Worm (Caenorhabditis elegans): ENCODE data around the gene col-8.

The col-8 gene

DNA sequence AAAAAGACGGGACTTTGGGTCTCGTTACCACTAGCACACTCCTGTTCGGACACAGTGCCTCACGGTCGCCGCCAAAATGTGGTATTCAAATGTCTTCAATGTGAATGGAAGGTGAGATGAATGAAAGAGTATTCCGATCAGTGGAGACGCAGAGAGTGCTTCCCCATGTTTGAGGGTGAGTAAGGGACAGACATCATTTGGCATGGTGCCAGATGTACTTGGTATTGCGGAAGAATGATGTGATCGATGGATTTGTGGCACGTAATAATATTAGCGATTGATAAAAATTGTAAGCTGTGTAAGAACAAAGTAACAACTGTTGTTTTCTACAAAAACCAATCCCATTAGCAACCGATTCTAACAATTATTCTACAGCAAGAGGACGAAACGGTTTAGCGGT is 11.7 kb upstream of the col-8 start:
- TF ChIP-seq unc-39 (tag; optimal IDR thresholded peaks at IDR 0.05) (no peak), ztf-11 (tag; optimal IDR thresholded peaks at IDR 0.05) (no peak), daf-12 (tag; optimal IDR thresholded peaks at IDR 0.05) (no peak), pha-4 (tag; optimal IDR thresholded peaks at IDR 0.05) (peak; percentile 19), nhr-25 (tag; optimal IDR thresholded peaks at IDR 0.05) (peak; percentile 46), ama-1 (optimal IDR thresholded peaks at IDR 0.05) (no peak), elt-3 (tag; optimal IDR thresholded peaks at IDR 0.05) (no peak), skn-1 (tag; optimal IDR thresholded peaks at IDR 0.05) (no peak), nhr-11 (tag; optimal IDR thresholded peaks at IDR 0.05) (no peak), elt-1 (tag; optimal IDR thresholded peaks at IDR 0.05) (no peak), nhr-77 (tag; optimal IDR thresholded peaks at IDR 0.05) (no peak)

DNA sequence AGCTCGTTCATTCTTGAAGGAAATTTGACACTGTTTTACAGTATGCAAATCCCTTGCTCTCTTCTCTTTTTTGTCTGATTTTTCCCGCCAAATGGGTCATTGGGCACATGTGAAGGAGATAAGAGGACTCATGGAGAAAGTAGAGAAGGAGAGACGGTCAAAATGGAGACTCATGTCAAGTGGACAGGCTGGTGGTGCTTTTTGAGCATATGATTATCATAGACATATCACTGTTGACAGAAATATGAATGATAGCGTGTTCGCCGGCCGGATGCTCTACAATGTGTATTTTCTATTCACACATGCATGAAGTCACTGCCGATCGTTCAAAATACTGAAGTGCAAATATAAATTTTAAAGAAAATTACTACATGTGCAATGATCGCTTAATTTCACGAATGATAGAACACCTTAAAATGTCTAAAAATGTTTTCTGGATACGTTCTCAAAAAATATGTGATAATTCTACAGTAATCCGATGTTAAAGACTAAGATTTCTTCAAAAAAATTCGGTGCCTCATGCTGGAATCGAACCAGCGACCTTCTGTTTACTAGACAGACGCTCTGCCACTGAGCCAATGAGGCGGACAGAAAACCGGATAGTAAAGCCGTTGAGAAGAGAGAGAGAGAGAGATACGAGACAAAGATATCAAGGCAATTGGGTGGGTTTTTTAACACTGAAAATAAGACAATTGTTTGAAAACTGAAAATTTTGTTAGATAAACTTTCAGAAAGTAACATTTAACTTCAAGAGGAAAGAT is 9.8 kb upstream of the col-8 start:
- TF ChIP-seq hmg-11 (tag; optimal IDR thresholded peaks at IDR 0.05) (peak; percentile 50), nhr-11 (tag; optimal IDR thresholded peaks at IDR 0.05) (no peak), R02D3.7 (tag; optimal IDR thresholded peaks at IDR 0.05) (no peak), lin-15B (tag; optimal IDR thresholded peaks at IDR 0.05) (peak; percentile 9), pha-4 (tag; optimal IDR thresholded peaks at IDR 0.05) (peak; percentile 42), egl-5 (tag; optimal IDR thresholded peaks at IDR 0.05) (no peak), ceh-16 (tag; optimal IDR thresholded peaks at IDR 0.05) (no peak), egl-27 (tag; optimal IDR thresholded peaks at IDR 0.05) (peak; percentile 34), nfya-1 (tag; optimal IDR thresholded peaks at IDR 0.05; ENCODE audit: insufficient read depth) (peak; percentile 53), elt-2 (tag; optimal IDR thresholded peaks at IDR 0.05) (peak; percentile 17), snpc-4 (tag; optimal IDR thresholded peaks at IDR 0.05) (peak; percentile 94), nhr-43 (tag; optimal IDR thresholded peaks at IDR 0.05; ENCODE audit: poor library complexity, severe bottlenecking) (peak; percentile 32), ceh-9 (tag; optimal IDR thresholded peaks at IDR 0.05) (no peak)

DNA sequence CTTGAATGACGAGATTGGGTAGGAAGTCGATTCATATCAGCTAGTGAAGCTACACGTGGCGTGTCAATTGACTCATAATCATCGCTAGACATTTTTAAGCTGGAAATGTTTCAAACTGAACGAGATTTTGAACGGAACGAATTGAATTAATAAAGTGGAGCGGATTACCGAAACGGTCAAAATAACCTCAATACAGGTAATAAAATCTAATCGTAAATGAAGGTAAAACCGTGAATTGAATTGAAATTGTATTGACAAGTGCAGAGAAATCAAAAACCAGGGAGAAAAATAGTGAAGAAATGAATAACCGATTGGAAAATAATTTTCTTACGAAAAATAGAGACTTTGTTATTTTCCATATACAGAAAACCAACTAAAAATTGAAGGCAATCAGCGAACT is 8.7 kb upstream of the col-8 start, which contains the start of gene cyk-1:
Gene cyk-1, minus strand, starts transcription at position 101 of the 400 bp plus-strand sequence.
- TF ChIP-seq fkh-2 (tag; optimal IDR thresholded peaks at IDR 0.05) (no peak), nhr-12 (tag; optimal IDR thresholded peaks at IDR 0.05) (no peak), egl-27 (tag; optimal IDR thresholded peaks at IDR 0.05) (no peak), ama-1 (optimal IDR thresholded peaks at IDR 0.05) (no peak), R02D3.7 (tag; optimal IDR thresholded peaks at IDR 0.05) (no peak), nhr-23 (tag; optimal IDR thresholded peaks at IDR 0.05) (no peak), elt-3 (tag; optimal IDR thresholded peaks at IDR 0.05) (no peak), ztf-11 (tag; optimal IDR thresholded peaks at IDR 0.05) (no peak), nhr-76 (tag; optimal IDR thresholded peaks at IDR 0.05) (no peak)

DNA sequence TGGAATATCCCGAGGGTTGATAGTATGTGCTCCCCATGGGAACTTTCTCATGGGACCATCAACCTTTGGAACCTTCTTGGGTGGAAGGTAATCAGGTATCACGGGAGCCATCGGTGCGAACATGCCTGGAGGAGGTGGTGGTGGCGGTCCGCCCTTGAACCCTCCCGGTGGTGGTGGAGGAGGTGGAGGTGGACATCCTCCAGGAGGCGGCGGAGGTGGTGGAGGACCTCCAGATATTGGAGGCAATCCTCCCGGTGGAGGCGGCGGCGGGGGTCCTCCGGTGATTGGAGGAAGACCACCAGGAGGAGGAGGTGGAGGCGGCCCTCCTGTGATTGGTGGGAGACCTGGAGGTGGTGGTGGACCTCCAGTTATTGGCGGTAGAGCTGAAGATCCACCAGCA is 5.4 kb upstream of the col-8 start:
- TF ChIP-seq aly-2 (tag; optimal IDR thresholded peaks at IDR 0.05) (no peak), nhr-12 (tag; optimal IDR thresholded peaks at IDR 0.05) (no peak), egl-27 (tag; optimal IDR thresholded peaks at IDR 0.05) (no peak)

DNA sequence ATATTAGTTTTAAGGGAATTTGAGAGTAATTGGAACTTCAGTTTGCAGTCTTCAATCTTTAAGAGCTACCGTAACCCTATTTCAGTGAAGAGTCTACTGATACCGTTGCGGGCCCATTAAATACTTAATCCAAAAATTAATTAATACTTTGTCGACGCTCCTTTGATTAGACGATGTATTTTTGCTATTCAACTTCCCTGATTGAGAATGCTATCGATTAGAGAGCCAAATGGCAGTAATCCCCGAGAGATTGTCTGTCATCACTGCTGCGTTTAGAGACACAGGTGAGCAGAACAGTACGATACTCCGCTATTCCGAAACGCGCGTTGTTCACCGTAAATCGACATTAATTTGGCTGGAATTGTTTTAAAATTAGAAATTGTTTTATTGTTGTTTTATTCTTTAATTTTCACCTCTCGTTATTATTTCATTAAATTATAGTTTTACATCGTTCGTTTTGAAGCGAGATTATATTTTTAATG is 797 bp upstream of the col-8 start, which contains the start of gene rfl-1:
Gene rfl-1, plus strand, starts transcription at position 51 of the 482 bp plus-strand sequence.
- TF ChIP-seq sea-2 (GFP tag; optimal IDR thresholded peaks at IDR 0.05) (no peak), nhr-12 (tag; optimal IDR thresholded peaks at IDR 0.05) (no peak), hmg-11 (tag; optimal IDR thresholded peaks at IDR 0.05) (peak; percentile 28), egl-5 (tag; optimal IDR thresholded peaks at IDR 0.05) (peak; percentile 66), fos-1 (tag; optimal IDR thresholded peaks at IDR 0.05) (no peak), pqm-1 (tag; optimal IDR thresholded peaks at IDR 0.05) (peak; percentile 32), nhr-237 (tag; optimal IDR thresholded peaks at IDR 0.05) (no peak), lin-15B (tag; optimal IDR thresholded peaks at IDR 0.05) (peak; percentile 80), unc-62 (GFP tag; optimal IDR thresholded peaks at IDR 0.05) (no peak), ZK546.5 (tag; optimal IDR thresholded peaks at IDR 0.05) (no peak), nhr-25 (tag; optimal IDR thresholded peaks at IDR 0.05) (peak; percentile 23), ceh-28 (tag; optimal IDR thresholded peaks at IDR 0.05) (peak; percentile 44), elt-2 (tag; optimal IDR thresholded peaks at IDR 0.05) (peak; percentile 12), R02D3.7 (tag; optimal IDR thresholded peaks at IDR 0.05) (peak; percentile 94), fkh-2 (tag; optimal IDR thresholded peaks at IDR 0.05) (no peak), pha-4 (tag; optimal IDR thresholded peaks at IDR 0.05) (peak; percentile 78), jun-1 (tag; optimal IDR thresholded peaks at IDR 0.05) (no peak), nfya-1 (tag; optimal IDR thresholded peaks at IDR 0.05; ENCODE audit: insufficient read depth) (peak; percentile 68), eor-1 (tag; optimal IDR thresholded peaks at IDR 0.05) (no peak), ceh-16 (tag; optimal IDR thresholded peaks at IDR 0.05) (no peak), skn-1 (tag; optimal IDR thresholded peaks at IDR 0.05) (peak; percentile 70), unc-39 (tag; optimal IDR thresholded peaks at IDR 0.05) (no peak), aly-2 (tag; optimal IDR thresholded peaks at IDR 0.05) (no peak), daf-12 (tag; optimal IDR thresholded peaks at IDR 0.05) (no peak), lin-39 (tag; optimal IDR thresholded peaks at IDR 0.05) (peak; percentile 81)
